Worm (Caenorhabditis elegans) whole organism, late embryonic: ENCODE results near the gene gpa-9.

ENCODE experiments used
- T23F11.4 ChIP-seq: fragments of 200-800 bp; sonication (Bioruptor generic); optimal IDR thresholded peaks from 2 replicates; lab custom pipeline; 2018; ENCODE audit warnings: mild to moderate bottlenecking, missing genetic modification characterization, missing compliant biosample characterization
- ama-1 ChIP-seq: fragments of 150-350 bp; optimal IDR thresholded peaks from 2 replicates; lab custom pipeline; 2014
- ceh-2 ChIP-seq: sonication (generic microtip); optimal IDR thresholded peaks from 2 replicates; lab custom pipeline; 2016; ENCODE audit warnings: missing genotype, missing genetic modification characterization, missing compliant biosample characterization
- lin-11 ChIP-seq: fragments of 200-800 bp; sonication (Bioruptor generic); optimal IDR thresholded peaks from 2 replicates; lab custom pipeline; 2018; ENCODE audit warnings: mild to moderate bottlenecking, missing genetic modification characterization, missing compliant biosample characterization
- pha-4 ChIP-seq: fragments of 150-350 bp; optimal IDR thresholded peaks from 2 replicates; lab custom pipeline; 2018; ENCODE audit warnings: missing biosample characterization, missing genetic modification reagents, missing genetic modification characterization
- pqm-1 ChIP-seq: sonication (generic microtip); optimal IDR thresholded peaks from 2 replicates; lab custom pipeline; 2016; ENCODE audit warnings: missing genetic modification characterization, missing compliant biosample characterization
- unc-42 ChIP-seq: sonication (generic microtip); optimal IDR thresholded peaks from 2 replicates; lab custom pipeline; 2016; ENCODE audit warnings: missing genotype, missing genetic modification characterization, missing compliant biosample characterization
- unc-55 ChIP-seq: sonication (generic microtip); optimal IDR thresholded peaks from 2 replicates; lab custom pipeline; 2017; ENCODE audit warnings: missing biosample characterization, missing genetic modification reagents, missing genetic modification characterization

DNA sequence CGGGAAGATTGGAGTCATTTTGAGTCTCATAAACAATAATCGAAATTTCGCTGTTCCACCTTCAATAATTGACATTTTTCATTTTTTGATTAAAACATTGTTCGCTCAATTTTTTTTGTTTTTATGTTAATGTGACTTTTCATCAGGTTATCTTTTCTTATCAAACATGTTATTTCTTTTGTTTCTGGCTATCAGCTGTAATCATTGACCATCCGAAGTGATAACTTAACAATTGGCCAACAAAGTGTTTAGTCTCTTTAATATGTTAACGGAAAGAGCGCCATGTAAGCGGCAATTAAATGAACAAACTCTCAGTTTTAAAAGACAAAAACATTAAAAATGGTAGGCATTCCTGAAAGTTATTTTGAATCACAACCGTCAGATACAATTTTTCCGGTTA is 15.1 kb downstream of the gpa-9 start:
- TF ChIP-seq unc-55 (no peak), unc-42 (no peak), lin-11 (tag; lab: Kevin White, UChicago) (no peak), pha-4 (tag; lab: Kevin White, UChicago) (no peak), ama-1 (no peak), ceh-2 (tag; lab: Kevin White, UChicago) (no peak), T23F11.4 (GFP tag; lab: Kevin White, UChicago) (no peak), pqm-1 (no peak)
